Fruit fly (Drosophila melanogaster): Measurements from ENCODE around the gene rdgA.
A peak's percentile ranks its signal among the peaks of the same experiment; 100 is the strongest.

rdgA gene

DNA sequence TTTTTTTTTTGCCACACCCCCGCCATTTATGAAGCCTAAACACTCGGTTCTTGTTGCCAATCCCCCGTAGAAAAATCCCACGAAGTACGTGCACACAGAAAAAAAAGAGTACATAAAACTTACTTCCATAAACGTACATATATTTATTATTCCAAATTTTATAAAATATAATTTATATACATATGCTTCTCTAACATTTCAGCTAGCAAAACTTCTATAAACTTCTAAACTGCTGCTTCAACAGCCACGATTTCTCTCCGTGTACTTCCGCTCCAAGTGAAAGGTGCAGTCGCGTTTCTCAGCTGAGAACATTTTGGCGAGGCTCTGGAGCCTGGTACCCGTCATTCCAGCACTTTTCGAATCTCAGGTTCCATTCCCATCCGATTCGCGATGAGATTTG is 155.8 kb downstream of the rdgA start (continued):
- TF ChIP-seq ci (GFP tag; IDR thresholded peaks at IDR 0.05) (peak; percentile 62; the same call in 1 of the 3 replicates), CG1647 (GFP tag; optimal IDR thresholded peaks at IDR 0.05) (no peak), CG11696 (GFP tag; IDR thresholded peaks at IDR 0.05) (no peak), CG3726 (GFP tag; IDR thresholded peaks at IDR 0.05) (no peak), CG31441 (GFP tag; IDR thresholded peaks at IDR 0.05) (0 out of 2 replicates have a peak, but pooled peaks have one; percentile 27), sc (optimal IDR thresholded peaks at IDR 0.05) (no peak), sc (GFP tag; optimal IDR thresholded peaks at IDR 0.05) (no peak), Mad (GFP tag; optimal IDR thresholded peaks at IDR 0.05) (no peak), ranshi (GFP tag; IDR thresholded peaks at IDR 0.05) (no peak), CG3995 (GFP tag; optimal IDR thresholded peaks at IDR 0.05) (no peak), Camta (GFP tag; optimal IDR thresholded peaks at IDR 0.05) (no peak), jing (GFP tag; optimal IDR thresholded peaks at IDR 0.05) (no peak), bowl (GFP tag; IDR thresholded peaks at IDR 0.05) (no peak), CG13894 (tag; optimal IDR thresholded peaks at IDR 0.05) (no peak), CG17359 (tag; optimal IDR thresholded peaks at IDR 0.05) (no peak), Dip2 (GFP tag; IDR thresholded peaks at IDR 0.05) (no peak), lbe (GFP tag; optimal IDR thresholded peaks at IDR 0.05) (peak; percentile 58), D19A (tag; optimal IDR thresholded peaks at IDR 0.05) (no peak), CG7786 (GFP tag; optimal IDR thresholded peaks at IDR 0.05) (no peak), CG7372 (GFP tag; IDR thresholded peaks at IDR 0.05) (0 out of 2 replicates have a peak, but pooled peaks have one; percentile 13), CG17612 (GFP tag; IDR thresholded peaks at IDR 0.05) (no peak), dati (GFP tag; IDR thresholded peaks at IDR 0.05) (no peak), ac (GFP tag; optimal IDR thresholded peaks at IDR 0.05) (no peak), chm (GFP tag; IDR thresholded peaks at IDR 0.05) (no peak), NC2α (GFP tag; optimal IDR thresholded peaks at IDR 0.05) (no peak), Max (GFP tag; optimal IDR thresholded peaks at IDR 0.05) (no peak), Optix (GFP tag; IDR thresholded peaks at IDR 0.05) (0 out of 3 replicates have a peak, but pooled peaks have one; percentile 24), Hr78 (GFP tag; optimal IDR thresholded peaks at IDR 0.05) (no peak), PHDP (tag; optimal IDR thresholded peaks at IDR 0.05) (no peak), CG8765 (GFP tag; IDR thresholded peaks at IDR 0.05) (no peak), CG7839 (tag; optimal IDR thresholded peaks at IDR 0.05) (peak; percentile 54), zfh1 (GFP tag; IDR thresholded peaks at IDR 0.05) (0 out of 3 replicates have a peak, but pooled peaks have one; percentile 18), hb (GFP tag; IDR thresholded peaks at IDR 0.05; ENCODE audit: partially characterized antibody) (no peak), ase (GFP tag; IDR thresholded peaks at IDR 0.05) (no peak), fd3F (GFP tag; optimal IDR thresholded peaks at IDR 0.05) (no peak), eve (GFP tag; optimal IDR thresholded peaks at IDR 0.05) (no peak), tx (GFP tag; optimal IDR thresholded peaks at IDR 0.05) (no peak), Gug (GFP tag; IDR thresholded peaks at IDR 0.05) (no peak), ewg (GFP tag; optimal IDR thresholded peaks at IDR 0.05) (no peak), vfl (GFP tag; optimal IDR thresholded peaks at IDR 0.05) (no peak), slp2 (GFP tag; optimal IDR thresholded peaks at IDR 0.05) (no peak), fd64A (GFP tag; optimal IDR thresholded peaks at IDR 0.05) (no peak), CG6683 (GFP tag; optimal IDR thresholded peaks at IDR 0.05) (no peak), mirr (GFP tag; optimal IDR thresholded peaks at IDR 0.05) (no peak), CG4854 (GFP tag; optimal IDR thresholded peaks at IDR 0.05) (no peak), CG7271 (tag; optimal IDR thresholded peaks at IDR 0.05) (no peak), Dek (tag; optimal IDR thresholded peaks at IDR 0.05) (peak; percentile 10), Xbp1 (GFP tag; optimal IDR thresholded peaks at IDR 0.05) (peak; percentile 17), org-1 (GFP tag; optimal IDR thresholded peaks at IDR 0.05) (no peak), gfzf (GFP tag; optimal IDR thresholded peaks at IDR 0.05) (no peak), CG16815 (GFP tag; optimal IDR thresholded peaks at IDR 0.05) (no peak), kay (GFP tag; optimal IDR thresholded peaks at IDR 0.05) (no peak)

Measured in whole organism, embryonic.